Fruit fly (Drosophila melanogaster) whole organism, embryonic: ENCODE data around the gene CG31872.

ENCODE experiments used
- CG12104 ChIP-seq: fragments of 200-800 bp; sonication (Bioruptor generic); optimal IDR thresholded peaks from 3 replicates; lab custom pipeline; 2016; ENCODE audit warnings: missing biosample characterization, missing genetic modification characterization
- CG12744 ChIP-seq: fragments of 200-800 bp; sonication (Bioruptor generic); optimal IDR thresholded peaks from 2 replicates; lab custom pipeline; 2016; ENCODE audit warnings: missing biosample characterization, missing genetic modification characterization
- CG1529 ChIP-seq: fragments of 200-800 bp; sonication (Bioruptor generic); optimal IDR thresholded peaks from 3 replicates; lab custom pipeline; 2018; ENCODE audit warnings: missing biosample characterization, missing genetic modification characterization
- CG15601 ChIP-seq: fragments of 200-800 bp; sonication (Bioruptor generic); optimal IDR thresholded peaks from 3 replicates; lab custom pipeline; 2019; ENCODE audit warnings: missing biosample characterization, mild to moderate bottlenecking, missing genetic modification characterization, moderate library complexity
- CG15696 ChIP-seq: fragments of 200-800 bp; sonication (Bioruptor generic); optimal IDR thresholded peaks from 2 replicates; lab custom pipeline; 2019; ENCODE audit warnings: missing biosample characterization, mild to moderate bottlenecking, missing genetic modification characterization, moderate library complexity
- CG18262 ChIP-seq: fragments of 200-800 bp; optimal IDR thresholded peaks from 3 replicates; lab custom pipeline; 2019; ENCODE audit warnings: missing biosample characterization, mild to moderate bottlenecking, missing genetic modification characterization, moderate library complexity
- CG3065 ChIP-seq: fragments of 200-800 bp; sonication (Bioruptor generic); optimal IDR thresholded peaks from 2 replicates; lab custom pipeline; 2016; ENCODE audit warnings: missing biosample characterization, missing genetic modification characterization
- CG31441 ChIP-seq: fragments of 200-800 bp; sonication (Bioruptor generic); IDR thresholded peaks from 2 replicates; pipeline ENCODE4 v1.3.6; 2022; ENCODE audit warnings: missing biosample characterization, missing genetic modification characterization
- CG34224 ChIP-seq: fragments of 200-800 bp; sonication (Bioruptor generic); IDR thresholded peaks from 3 replicates; pipeline ENCODE4 v1.3.6; 2022; ENCODE audit warnings: missing biosample characterization, missing genetic modification characterization; ENCODE audit not compliant: partially characterized antibody
- CG42726 ChIP-seq: fragments of 200-800 bp; sonication (Bioruptor generic); IDR thresholded peaks from 2 replicates; pipeline ENCODE4 v1.3.6; 2022; ENCODE audit warnings: missing biosample characterization, missing genetic modification characterization; ENCODE audit not compliant: partially characterized antibody
- CG6683 ChIP-seq: fragments of 200-800 bp; sonication (Bioruptor generic); optimal IDR thresholded peaks from 2 replicates; lab custom pipeline; 2017; ENCODE audit warnings: missing biosample characterization, mild to moderate bottlenecking, missing genetic modification characterization, missing genetic modification reagents
- CG6854 ChIP-seq: fragments of 200-800 bp; sonication (Bioruptor generic); optimal IDR thresholded peaks from 3 replicates; lab custom pipeline; 2017; ENCODE audit warnings: missing biosample characterization, mild to moderate bottlenecking, missing genetic modification characterization
- CG8089 ChIP-seq: fragments of 200-800 bp; sonication (Bioruptor generic); optimal IDR thresholded peaks from 3 replicates; lab custom pipeline; 2016; ENCODE audit warnings: missing biosample characterization, missing genetic modification characterization
- CG8765 ChIP-seq: fragments of 200-800 bp; sonication (Bioruptor generic); IDR thresholded peaks from 2 replicates; pipeline ENCODE4 v1.3.6; 2022; ENCODE audit warnings: missing biosample characterization, missing genetic modification characterization
- CG8944 ChIP-seq: fragments of 200-800 bp; sonication (Bioruptor generic); optimal IDR thresholded peaks from 3 replicates; lab custom pipeline; 2016; ENCODE audit warnings: missing biosample characterization, missing genetic modification characterization
- CG9876 ChIP-seq: fragments of 200-800 bp; sonication (Bioruptor generic); optimal IDR thresholded peaks from 2 replicates; lab custom pipeline; 2016; ENCODE audit warnings: missing biosample characterization, missing genetic modification characterization
- CTCF ChIP-seq: fragments of 200-800 bp; sonication (Bioruptor generic); optimal IDR thresholded peaks from 2 replicates; lab custom pipeline; 2017; ENCODE audit warnings: missing biosample characterization, mild to moderate bottlenecking, missing genetic modification characterization, moderate library complexity
- D19A ChIP-seq: fragments of 200-800 bp; optimal IDR thresholded peaks from 3 replicates; lab custom pipeline; 2019; ENCODE audit warnings: missing biosample characterization, mild to moderate bottlenecking, missing genetic modification characterization, moderate library complexity
- Dbx ChIP-seq: fragments of 200-800 bp; sonication (Bioruptor generic); IDR thresholded peaks from 3 replicates; pipeline ENCODE4 v1.3.6; 2022; ENCODE audit warnings: missing biosample characterization, missing genetic modification characterization
- Dip2 ChIP-seq: fragments of 200-800 bp; sonication (Bioruptor generic); IDR thresholded peaks from 2 replicates; pipeline ENCODE4 v1.3.6; 2022; ENCODE audit warnings: missing biosample characterization, missing genetic modification characterization
- Ets65A ChIP-seq: fragments of 200-800 bp; sonication (Bioruptor generic); peaks from one replicate; lab custom pipeline; 2016; ENCODE audit warnings: missing biosample characterization, missing genetic modification characterization
- Fer2 ChIP-seq: fragments of 200-800 bp; sonication (Bioruptor generic); optimal IDR thresholded peaks from 2 replicates; lab custom pipeline; 2018; ENCODE audit warnings: missing biosample characterization, mild to moderate bottlenecking, missing genetic modification characterization, moderate library complexity
- Nf-YA ChIP-seq: fragments of 200-800 bp; sonication (Bioruptor generic); IDR thresholded peaks from 2 replicates; pipeline ENCODE4 v1.3.6; 2022; ENCODE audit warnings: missing biosample characterization, missing genetic modification characterization
- Nf-YC ChIP-seq: fragments of 200-800 bp; optimal IDR thresholded peaks from 3 replicates; lab custom pipeline; 2019; ENCODE audit warnings: missing biosample characterization, mild to moderate bottlenecking, missing genetic modification characterization, moderate library complexity
- PHDP ChIP-seq: fragments of 200-800 bp; sonication (Bioruptor generic); optimal IDR thresholded peaks from 3 replicates; lab custom pipeline; 2018; ENCODE audit warnings: missing biosample characterization, mild to moderate bottlenecking, missing genetic modification characterization, moderate library complexity
- Rfx ChIP-seq: fragments of 200-800 bp; sonication (Bioruptor generic); IDR thresholded peaks from 2 replicates; pipeline ENCODE4 v1.3.6; 2022; ENCODE audit warnings: missing biosample characterization, missing genetic modification characterization
- TFAM ChIP-seq: fragments of 200-800 bp; sonication (Bioruptor generic); optimal IDR thresholded peaks from 2 replicates; lab custom pipeline; 2017; ENCODE audit warnings: missing biosample characterization, missing genetic modification characterization, inconsistent platforms
- Vsx1 ChIP-seq: fragments of 200-800 bp; sonication (Bioruptor generic); optimal IDR thresholded peaks from 2 replicates; lab custom pipeline; 2017; ENCODE audit warnings: missing biosample characterization, mild to moderate bottlenecking, missing genetic modification characterization, missing genetic modification reagents
- Xrp1 ChIP-seq: fragments of 200-800 bp; sonication (Bioruptor generic); IDR thresholded peaks from 2 replicates; pipeline ENCODE4 v1.3.6; 2022; ENCODE audit warnings: missing biosample characterization, missing genetic modification characterization
- YL-1 ChIP-seq: fragments of 200-800 bp; sonication (Bioruptor generic); optimal IDR thresholded peaks from 3 replicates; lab custom pipeline; 2017; ENCODE audit warnings: missing biosample characterization, mild to moderate bottlenecking, missing genetic modification characterization
- ab ChIP-seq: fragments of 200-800 bp; sonication (Bioruptor generic); optimal IDR thresholded peaks from 2 replicates; lab custom pipeline; 2016; ENCODE audit warnings: missing biosample characterization, missing genetic modification characterization
- al ChIP-seq: fragments of 200-800 bp; sonication (Bioruptor generic); IDR thresholded peaks from 2 replicates; pipeline ENCODE4 v1.3.6; 2022; ENCODE audit warnings: missing biosample characterization, missing genetic modification characterization
- bowl ChIP-seq: fragments of 200-800 bp; sonication (Bioruptor generic); IDR thresholded peaks from 2 replicates; pipeline ENCODE4 v1.3.6; 2022; ENCODE audit warnings: missing biosample characterization, missing genetic modification characterization
- cg ChIP-seq: fragments of 200-800 bp; sonication (Bioruptor generic); optimal IDR thresholded peaks from 3 replicates; lab custom pipeline; 2019; ENCODE audit warnings: missing biosample characterization, mild to moderate bottlenecking, missing genetic modification characterization, moderate library complexity
- chinmo ChIP-seq: fragments of 200-800 bp; sonication (Bioruptor generic); IDR thresholded peaks from 4 replicates; pipeline ENCODE4 v1.3.6; 2022; ENCODE audit warnings: missing biosample characterization, missing genetic modification characterization; ENCODE audit not compliant: partially characterized antibody
- chn ChIP-seq: fragments of 200-800 bp; sonication (Bioruptor generic); optimal IDR thresholded peaks from 2 replicates; lab custom pipeline; 2016; ENCODE audit warnings: missing biosample characterization, missing genetic modification characterization
- crol ChIP-seq: fragments of 200-800 bp; sonication (Bioruptor generic); IDR thresholded peaks from 2 replicates; pipeline ENCODE4 v1.3.6; 2022; ENCODE audit warnings: missing biosample characterization, missing genetic modification characterization
- gce ChIP-seq: fragments of 200-800 bp; sonication (Bioruptor generic); IDR thresholded peaks from 3 replicates; pipeline ENCODE4 v1.3.6; 2022; ENCODE audit warnings: missing biosample characterization, missing genetic modification characterization
- gcm2 ChIP-seq: fragments of 200-800 bp; sonication (Bioruptor generic); optimal IDR thresholded peaks from 2 replicates; lab custom pipeline; 2016; ENCODE audit warnings: missing biosample characterization, missing genetic modification characterization
- gt ChIP-seq: fragments of 200-800 bp; sonication (Bioruptor generic); IDR thresholded peaks from 2 replicates; pipeline ENCODE4 v1.3.6; 2022; ENCODE audit warnings: missing biosample characterization, missing genetic modification characterization
- insv ChIP-seq, 2 experiments: fragments of 200-800 bp; sonication (Bioruptor generic); optimal IDR thresholded peaks; 3 replicates each; lab custom pipeline; 2016 to 2018; ENCODE audit warnings: missing biosample characterization in 2 of 2, missing genetic modification characterization in 2 of 2
- kay ChIP-seq: fragments of 200-800 bp; sonication (Bioruptor generic); optimal IDR thresholded peaks from 2 replicates; lab custom pipeline; 2016; ENCODE audit warnings: missing biosample characterization, missing genetic modification characterization
- maf-S ChIP-seq: fragments of 200-800 bp; sonication (Bioruptor generic); optimal IDR thresholded peaks from 2 replicates; lab custom pipeline; 2016; ENCODE audit warnings: missing biosample characterization, missing genetic modification characterization
- mam ChIP-seq: fragments of 200-800 bp; sonication (Bioruptor generic); optimal IDR thresholded peaks from 3 replicates; lab custom pipeline; 2016; ENCODE audit warnings: missing biosample characterization, missing genetic modification characterization
- peb ChIP-seq: fragments of 200-800 bp; sonication (Bioruptor generic); IDR thresholded peaks from 2 replicates; pipeline ENCODE4 v1.3.6; 2022; ENCODE audit warnings: missing biosample characterization, missing genetic modification characterization
- prd ChIP-seq, 3 experiments: fragments of >200 bp in 2 of 3; fragments of 200-800 bp in 1 of 3; sonication (Bioruptor generic) in 1 of 3; optimal IDR thresholded peaks in 2 of 3; IDR thresholded peaks in 1 of 3; 2 replicates in 2 of 3; 3 replicates in 1 of 3; pipeline versions ENCODE4 v1.3.6 to Lab custom; 2017 to 2022; ENCODE audit warnings: missing biosample characterization in 1 of 3, missing genetic modification characterization in 1 of 3
- pum ChIP-seq: fragments of 200-800 bp; sonication (Bioruptor generic); optimal IDR thresholded peaks from 2 replicates; lab custom pipeline; 2016; ENCODE audit warnings: missing biosample characterization, missing genetic modification characterization
- ro ChIP-seq: fragments of 200-800 bp; sonication (Bioruptor generic); IDR thresholded peaks from 2 replicates; pipeline ENCODE4 v1.3.6; 2022; ENCODE audit warnings: missing biosample characterization, missing genetic modification characterization
- sqz ChIP-seq: fragments of 200-800 bp; sonication (Bioruptor generic); optimal IDR thresholded peaks from 3 replicates; lab custom pipeline; 2018; ENCODE audit warnings: missing biosample characterization, mild to moderate bottlenecking, missing genetic modification characterization
- tgo ChIP-seq: fragments of 200-800 bp; sonication (Bioruptor generic); IDR thresholded peaks from 3 replicates; pipeline ENCODE4 v1.3.6; 2022; ENCODE audit warnings: missing biosample characterization, missing genetic modification characterization
- tio ChIP-seq: fragments of 200-800 bp; sonication (Bioruptor generic); optimal IDR thresholded peaks from 2 replicates; lab custom pipeline; 2017; ENCODE audit warnings: missing biosample characterization, missing genetic modification characterization, inconsistent platforms
- wor ChIP-seq: fragments of 200-800 bp; sonication (Bioruptor generic); IDR thresholded peaks from 2 replicates; pipeline ENCODE4 v1.3.6; 2022; ENCODE audit warnings: missing biosample characterization, missing genetic modification characterization

CG31872 gene

dm6 chr2L:10665603-10666002 is 25.9 kb downstream of the CG31872 start (continued):
- TF ChIP-seq Dip2 (GFP tag; lab: Robert Waterston, UW) (peak; percentile 31; the same call in 1 of the 2 replicates), peb (peak; percentile 58; the same call in 1 of the 2 replicates), Dbx (peak; percentile 64; the same call in 1 of the 3 replicates), PHDP (tag; lab: Kevin White, UChicago) (peak; percentile 79), CG8089 (GFP tag; lab: Kevin White, UChicago) (peak; percentile 67), Xrp1 (GFP tag; lab: Robert Waterston, UW) (peak; percentile 81), Fer2 (no peak), chinmo (GFP tag; lab: Robert Waterston, UW) (no peak), insv (GFP tag; optimal IDR thresholded peaks at IDR 0.05; lab: Kevin White, UChicago) (no peak), Ets65A (peak; percentile 94), ro (GFP tag; lab: Robert Waterston, UW) (peak; percentile 75), CG9876 (peak; percentile 55), prd (optimal IDR thresholded peaks at IDR 0.05; lab: Kevin White, UChicago) (no peak), prd (GFP tag; IDR thresholded peaks at IDR 0.05; lab: Robert Waterston, UW) (peak; percentile 92), CG6683 (no peak), pum (GFP tag; lab: Kevin White, UChicago) (peak; percentile 82), CG3065 (peak; percentile 23), gce (peak; percentile 77; the same call in 2 of the 3 replicates), mam (GFP tag; lab: Kevin White, UChicago) (peak; percentile 79), chn (peak; percentile 75), ab (GFP tag; lab: Kevin White, UChicago) (peak; percentile 61), cg (no peak), wor (peak; percentile 25; the same call in 1 of the 2 replicates), CG15601 (no peak), CG18262 (tag; lab: Kevin White, UChicago) (peak; percentile 66), kay (GFP tag; lab: Kevin White, UChicago) (peak; percentile 9), CG12104 (peak; percentile 36), Rfx (peak; percentile 87), Nf-YC (tag; lab: Kevin White, UChicago) (peak; percentile 47), tgo (GFP tag; lab: Robert Waterston, UW) (peak; percentile 90), sqz (GFP tag; lab: Kevin White, UChicago) (peak; percentile 8), Vsx1 (GFP tag; lab: Kevin White, UChicago) (peak; percentile 38), CG31441 (GFP tag; lab: Robert Waterston, UW) (peak; percentile 76), CG8765 (GFP tag; lab: Robert Waterston, UW) (peak; percentile 47; the same call in 1 of the 2 replicates), CTCF (GFP tag; lab: Kevin White, UChicago) (no peak), Nf-YA (GFP tag; lab: Robert Waterston, UW) (peak; percentile 78), al (GFP tag; lab: Robert Waterston, UW) (peak; percentile 84), CG8944 (GFP tag; lab: Kevin White, UChicago) (peak; percentile 80), CG6854 (GFP tag; lab: Kevin White, UChicago) (no peak), CG42726 (GFP tag; lab: Robert Waterston, UW) (no peak), YL-1 (GFP tag; lab: Kevin White, UChicago) (no peak), TFAM (no peak), bowl (peak; percentile 83), maf-S (GFP tag; lab: Kevin White, UChicago) (peak; percentile 61), gt (no peak), gcm2 (GFP tag; lab: Kevin White, UChicago) (peak; percentile 22), CG34224 (GFP tag; lab: Robert Waterston, UW) (no peak), crol (GFP tag; lab: Robert Waterston, UW) (no peak), D19A (no peak), CG15696 (no peak), CG12744 (GFP tag; lab: Kevin White, UChicago) (peak; percentile 46), CG1529 (GFP tag; lab: Kevin White, UChicago) (peak; percentile 14), tio (peak; percentile 69)
